Worm (Caenorhabditis elegans) whole organism, late embryonic: ENCODE measurements around the gene C13A10.2.

Source experiments
- C08G9.2 ChIP-seq: sonication (generic microtip); optimal IDR thresholded peaks from 2 replicates; lab custom pipeline; 2016; ENCODE audit warnings: mild to moderate bottlenecking, missing genetic modification characterization, moderate library complexity, missing compliant biosample characterization
- F13H6.1 ChIP-seq: sonication (generic microtip); optimal IDR thresholded peaks from 2 replicates; lab custom pipeline; 2016; ENCODE audit warnings: missing genetic modification characterization, missing compliant biosample characterization
- K02D7.2 ChIP-seq: sonication (generic microtip); optimal IDR thresholded peaks from 2 replicates; lab custom pipeline; 2017; ENCODE audit warnings: mild to moderate bottlenecking, missing genetic modification characterization, missing compliant biosample characterization
- ama-1 ChIP-seq: fragments of 150-350 bp; optimal IDR thresholded peaks from 2 replicates; lab custom pipeline; 2014
- ceh-14 ChIP-seq: sonication (generic microtip); optimal IDR thresholded peaks from 2 replicates; lab custom pipeline; 2016; ENCODE audit warnings: missing genotype, missing genetic modification characterization, missing compliant biosample characterization
- ceh-18 ChIP-seq: sonication (generic microtip); optimal IDR thresholded peaks from 2 replicates; lab custom pipeline; 2016; ENCODE audit warnings: missing genetic modification characterization, missing compliant biosample characterization
- ceh-22 ChIP-seq: sonication (generic microtip); optimal IDR thresholded peaks from 2 replicates; lab custom pipeline; 2017; ENCODE audit warnings: missing biosample characterization, missing genetic modification characterization
- ceh-24 ChIP-seq: sonication (generic microtip); optimal IDR thresholded peaks from 2 replicates; lab custom pipeline; 2016; ENCODE audit warnings: mild to moderate bottlenecking, missing genetic modification characterization, missing compliant biosample characterization
- ceh-48 ChIP-seq: sonication (generic microtip); optimal IDR thresholded peaks from 2 replicates; lab custom pipeline; 2016; ENCODE audit warnings: missing genetic modification characterization, inconsistent platforms, missing compliant biosample characterization
- che-1 ChIP-seq: sonication (generic microtip); optimal IDR thresholded peaks from 2 replicates; lab custom pipeline; 2016; ENCODE audit warnings: mild to moderate bottlenecking, missing genetic modification characterization, missing compliant biosample characterization
- fkh-6 ChIP-seq: sonication (generic microtip); optimal IDR thresholded peaks from 2 replicates; lab custom pipeline; 2016; ENCODE audit warnings: missing genetic modification characterization, missing compliant biosample characterization
- hlh-13 ChIP-seq: fragments of 200-800 bp; sonication (Bioruptor generic); optimal IDR thresholded peaks from 2 replicates; lab custom pipeline; 2018; ENCODE audit warnings: mild to moderate bottlenecking, missing genetic modification characterization, missing compliant biosample characterization
- hlh-30 ChIP-seq: sonication (generic microtip); optimal IDR thresholded peaks from 2 replicates; lab custom pipeline; 2017; ENCODE audit warnings: antibody characterized with exemption, missing genetic modification characterization, missing compliant biosample characterization; ENCODE audit not compliant: insufficient read depth
- hlh-6 ChIP-seq: sonication (generic microtip); optimal IDR thresholded peaks from 2 replicates; lab custom pipeline; 2016; ENCODE audit warnings: missing genotype, missing genetic modification characterization, missing compliant biosample characterization
- lim-6 ChIP-seq: sonication (generic microtip); optimal IDR thresholded peaks from 2 replicates; lab custom pipeline; 2016; ENCODE audit warnings: missing genetic modification characterization, missing compliant biosample characterization
- nfya-1 ChIP-seq: sonication (generic microtip); optimal IDR thresholded peaks from 2 replicates; lab custom pipeline; 2017; ENCODE audit warnings: missing genetic modification characterization, mild to moderate bottlenecking, missing compliant biosample characterization, antibody characterized with exemption, moderate library complexity
- nhr-11 ChIP-seq: fragments of 150-350 bp; optimal IDR thresholded peaks from 2 replicates; lab custom pipeline; 2014; ENCODE audit warnings: missing biosample characterization, missing genetic modification characterization
- nhr-232 ChIP-seq: sonication (generic microtip); optimal IDR thresholded peaks from 2 replicates; lab custom pipeline; 2016; ENCODE audit warnings: missing genetic modification characterization, missing compliant biosample characterization
- npax-4 ChIP-seq: sonication (generic microtip); optimal IDR thresholded peaks from 2 replicates; lab custom pipeline; 2016; ENCODE audit warnings: missing genetic modification characterization, missing compliant biosample characterization
- pha-2 ChIP-seq: sonication (generic microtip); optimal IDR thresholded peaks from 2 replicates; lab custom pipeline; 2017; ENCODE audit warnings: mild to moderate bottlenecking, missing genetic modification characterization, missing compliant biosample characterization
- pha-4 ChIP-seq: fragments of 150-350 bp; optimal IDR thresholded peaks from 2 replicates; lab custom pipeline; 2018; ENCODE audit warnings: missing biosample characterization, missing genetic modification reagents, missing genetic modification characterization
- pqm-1 ChIP-seq: sonication (generic microtip); optimal IDR thresholded peaks from 2 replicates; lab custom pipeline; 2016; ENCODE audit warnings: missing genetic modification characterization, missing compliant biosample characterization
- pros-1 ChIP-seq: fragments of 150-350 bp; optimal IDR thresholded peaks from 2 replicates; lab custom pipeline; 2014; ENCODE audit warnings: missing biosample characterization, missing genetic modification reagents, missing genetic modification characterization
- ref-2 ChIP-seq: sonication (generic microtip); optimal IDR thresholded peaks from 2 replicates; lab custom pipeline; 2016; ENCODE audit warnings: missing genetic modification characterization, missing compliant biosample characterization
- rnt-1 ChIP-seq: sonication (generic microtip); optimal IDR thresholded peaks from 2 replicates; lab custom pipeline; 2016; ENCODE audit warnings: missing genetic modification characterization, missing compliant biosample characterization
- sdc-2 ChIP-seq: sonication (generic microtip); optimal IDR thresholded peaks from 2 replicates; lab custom pipeline; 2016; ENCODE audit warnings: missing genotype, missing genetic modification characterization, missing compliant biosample characterization
- syd-9 ChIP-seq: sonication (generic microtip); optimal IDR thresholded peaks from 2 replicates; lab custom pipeline; 2016; ENCODE audit warnings: mild to moderate bottlenecking, missing genetic modification characterization, moderate library complexity, missing compliant biosample characterization
- tbx-7 ChIP-seq: sonication (generic microtip); optimal IDR thresholded peaks from 2 replicates; lab custom pipeline; 2016; ENCODE audit warnings: missing genotype, missing genetic modification characterization, missing compliant biosample characterization
- ttx-3 ChIP-seq: sonication (generic microtip); optimal IDR thresholded peaks from 2 replicates; lab custom pipeline; 2016; ENCODE audit warnings: missing genetic modification reagents, missing genetic modification characterization, missing compliant biosample characterization
- unc-3 ChIP-seq, 2 experiments: fragments of 200-800 bp in 1 of 2; sonication (Bioruptor generic) in 1 of 2; sonication (generic microtip) in 1 of 2; conservative IDR thresholded peaks in 1 of 2; optimal IDR thresholded peaks in 1 of 2; 2 replicates each; pipeline versions ENCODE4 v1.3.6 to Lab custom; 2016 to 2022; ENCODE audit warnings: missing compliant biosample characterization in 2 of 2, missing genetic modification characterization in 2 of 2, missing genetic modification reagents in 1 of 2
- unc-42 ChIP-seq: sonication (generic microtip); optimal IDR thresholded peaks from 2 replicates; lab custom pipeline; 2016; ENCODE audit warnings: missing genotype, missing genetic modification characterization, missing compliant biosample characterization
- unc-86 ChIP-seq: sonication (generic microtip); optimal IDR thresholded peaks from 2 replicates; lab custom pipeline; 2016; ENCODE audit warnings: missing genetic modification characterization, missing compliant biosample characterization

The C13A10.2 gene

ce11 chrII:1400105-1400504 lies 42.3 kb upstream of the C13A10.2 start, which contains the start of gene F54D12.1:
F54D12.1 (plus strand) TSS chrII:1400405.
- TF ChIP-seq npax-4 (tag; lab: Kevin White, UChicago) (no peak), ceh-48 (no peak), pros-1 (tag; lab: Kevin White, UChicago) (no peak), pqm-1 (tag; lab: Kevin White, UChicago) (no peak), nfya-1 (no peak), nhr-11 (no peak), lim-6 (tag; lab: Kevin White, UChicago) (no peak), fkh-6 (tag; lab: Kevin White, UChicago) (no peak), rnt-1 (tag; lab: Kevin White, UChicago) (no peak), unc-3 (GFP tag; conservative IDR thresholded peaks at IDR 0.05; lab: Robert Waterston, UW) (no peak), unc-3 (tag; optimal IDR thresholded peaks at IDR 0.05; lab: Kevin White, UChicago) (no peak), tbx-7 (no peak), syd-9 (tag; lab: Kevin White, UChicago) (no peak)
- TF ChIP-seq, all 69 proteins: peak for 0

ce11 chrII:1398396-1398795 lies 40.6 kb upstream of the C13A10.2 start, which contains the start of gene F54D12.2:
F54D12.2 (plus strand) TSS chrII:1398696.
- TF ChIP-seq npax-4 (tag; lab: Kevin White, UChicago) (no peak), syd-9 (tag; lab: Kevin White, UChicago) (no peak), unc-42 (tag; lab: Kevin White, UChicago) (no peak), nhr-232 (no peak), hlh-30 (tag; lab: Kevin White, UChicago) (no peak), ceh-24 (tag; lab: Kevin White, UChicago) (no peak), pha-4 (no peak), hlh-6 (tag; lab: Kevin White, UChicago) (no peak)

ce11 chrII:1397703-1398102 lies 39.9 kb upstream of the C13A10.2 start, which contains the start of gene F54D12.8:
F54D12.8 (minus strand) TSS chrII:1398038.
- TF ChIP-seq ama-1 = no peak
- TF ChIP-seq unc-86 (tag; lab: Kevin White, UChicago) = no peak
- TF ChIP-seq unc-3 (GFP tag; conservative IDR thresholded peaks at IDR 0.05; lab: Robert Waterston, UW) = no peak
- no peak for TF ChIP-seq unc-3 (tag; optimal IDR thresholded peaks at IDR 0.05; lab: Kevin White, UChicago)
- TF ChIP-seq ceh-14 (tag; lab: Kevin White, UChicago) = no peak
- TF ChIP-seq, all 69 proteins: peak for 0

ce11 chrII:1386478-1386877 lies 28.7 kb upstream of the C13A10.2 start, which contains the start of gene aat-7:
aat-7 (plus strand) TSS chrII:1386870.
- no peak for TF ChIP-seq C08G9.2 (tag; lab: Kevin White, UChicago)
- no peak for TF ChIP-seq F13H6.1 (tag; lab: Kevin White, UChicago)
- no peak for TF ChIP-seq pha-4
- TF ChIP-seq ceh-18 (tag; lab: Kevin White, UChicago) = no peak
- TF ChIP-seq ttx-3 = no peak
- TF ChIP-seq che-1 (tag; lab: Kevin White, UChicago) = no peak
- no peak for TF ChIP-seq sdc-2
- no peak for TF ChIP-seq pha-2 (tag; lab: Kevin White, UChicago)
- TF ChIP-seq ref-2 (tag; lab: Kevin White, UChicago) = no peak
- no peak for TF ChIP-seq ceh-22 (tag; lab: Kevin White, UChicago)
- no peak for TF ChIP-seq syd-9 (tag; lab: Kevin White, UChicago)
- no peak for TF ChIP-seq hlh-13
- TF ChIP-seq K02D7.2 (tag; lab: Kevin White, UChicago) = no peak
- no peak for TF ChIP-seq nhr-232

- no peak for TF ChIP-seq ceh-48
- no peak for TF ChIP-seq ceh-18 (tag; lab: Kevin White, UChicago)
- TF ChIP-seq sdc-2 = no peak
Measured at ce11 chrII:1385280-1385679, 27.5 kb upstream of the C13A10.2 start, which contains the start of gene F54D12.7. F54D12.7 (minus strand) TSS chrII:1385380.

- TF ChIP-seq unc-3 (GFP tag; conservative IDR thresholded peaks at IDR 0.05; lab: Robert Waterston, UW) (no peak), unc-3 (tag; optimal IDR thresholded peaks at IDR 0.05; lab: Kevin White, UChicago) (no peak), C08G9.2 (tag; lab: Kevin White, UChicago) (no peak), hlh-13 (no peak)
Measured at ce11 chrII:1381618-1382017, 23.8 kb upstream of the C13A10.2 start, which contains the start of gene F54D12.9. F54D12.9 (minus strand) TSS chrII:1381718.
